Fruit fly (Drosophila melanogaster) whole organism, embryonic: Measurements from ENCODE around the gene Cchl.
A peak's percentile ranks its signal among the peaks of the same experiment; 100 is the strongest.

ENCODE experiments used
- Abd-B ChIP-seq: fragments of 200-800 bp; sonication (Bioruptor generic); optimal IDR thresholded peaks from 2 replicates; lab custom pipeline; 2018; ENCODE audit warnings: missing biosample characterization, mild to moderate bottlenecking, missing genetic modification characterization, moderate library complexity
- Atf3 ChIP-seq: fragments of 200-800 bp; sonication (Bioruptor generic); optimal IDR thresholded peaks from 3 replicates; lab custom pipeline; 2016; ENCODE audit warnings: missing biosample characterization, missing genetic modification characterization
- CG1024 ChIP-seq: fragments of 200-800 bp; sonication (Bioruptor generic); IDR thresholded peaks from 2 replicates; pipeline ENCODE4 v1.3.6; 2022; ENCODE audit warnings: missing biosample characterization, missing genetic modification characterization
- CG11398 ChIP-seq: fragments of 200-800 bp; sonication (Bioruptor generic); optimal IDR thresholded peaks from 2 replicates; lab custom pipeline; 2016; ENCODE audit warnings: missing biosample characterization, missing genetic modification characterization
- CG11504 ChIP-seq: fragments of 200-800 bp; sonication (Bioruptor generic); optimal IDR thresholded peaks from 3 replicates; lab custom pipeline; 2019; ENCODE audit warnings: missing biosample characterization, mild to moderate bottlenecking, missing genetic modification characterization, moderate library complexity
- CG12104 ChIP-seq: fragments of 200-800 bp; sonication (Bioruptor generic); optimal IDR thresholded peaks from 3 replicates; lab custom pipeline; 2016; ENCODE audit warnings: missing biosample characterization, missing genetic modification characterization
- CG13123 ChIP-seq: fragments of 200-800 bp; sonication (Bioruptor generic); optimal IDR thresholded peaks from 2 replicates; lab custom pipeline; 2016; ENCODE audit warnings: missing biosample characterization, missing genetic modification characterization
- CG13296 ChIP-seq: fragments of 200-800 bp; sonication (Bioruptor generic); optimal IDR thresholded peaks from 3 replicates; lab custom pipeline; 2018; ENCODE audit warnings: missing biosample characterization, mild to moderate bottlenecking, missing genetic modification characterization
- CG15269 ChIP-seq: fragments of 200-800 bp; sonication (Bioruptor generic); optimal IDR thresholded peaks from 2 replicates; lab custom pipeline; 2018; ENCODE audit warnings: missing biosample characterization, mild to moderate bottlenecking, missing genetic modification characterization, moderate library complexity
- CG15479 ChIP-seq: fragments of 200-800 bp; sonication (Bioruptor generic); optimal IDR thresholded peaks from 3 replicates; lab custom pipeline; 2019; ENCODE audit warnings: missing biosample characterization, mild to moderate bottlenecking, missing genetic modification characterization, moderate library complexity
- CG15696 ChIP-seq: fragments of 200-800 bp; sonication (Bioruptor generic); optimal IDR thresholded peaks from 2 replicates; lab custom pipeline; 2019; ENCODE audit warnings: missing biosample characterization, mild to moderate bottlenecking, missing genetic modification characterization, moderate library complexity
- CG2120 ChIP-seq: fragments of 200-800 bp; sonication (Bioruptor generic); optimal IDR thresholded peaks from 3 replicates; lab custom pipeline; 2016; ENCODE audit warnings: missing biosample characterization, missing genetic modification characterization
- CG2199 ChIP-seq: fragments of 200-800 bp; sonication (Bioruptor generic); IDR thresholded peaks from 3 replicates; pipeline ENCODE4 v1.3.6; 2022; ENCODE audit warnings: missing biosample characterization, missing genetic modification characterization
- CG2678 ChIP-seq: fragments of 200-800 bp; sonication (Bioruptor generic); optimal IDR thresholded peaks from 3 replicates; lab custom pipeline; 2019; ENCODE audit warnings: missing biosample characterization, mild to moderate bottlenecking, missing genetic modification characterization, moderate library complexity
- CG3065 ChIP-seq: fragments of 200-800 bp; sonication (Bioruptor generic); optimal IDR thresholded peaks from 2 replicates; lab custom pipeline; 2016; ENCODE audit warnings: missing biosample characterization, missing genetic modification characterization
- CG31441 ChIP-seq: fragments of 200-800 bp; sonication (Bioruptor generic); IDR thresholded peaks from 2 replicates; pipeline ENCODE4 v1.3.6; 2022; ENCODE audit warnings: missing biosample characterization, missing genetic modification characterization
- CG4282 ChIP-seq: fragments of 200-800 bp; sonication (Bioruptor generic); optimal IDR thresholded peaks from 2 replicates; lab custom pipeline; 2016; ENCODE audit warnings: missing biosample characterization, missing genetic modification characterization
- CG4707 ChIP-seq: fragments of 200-800 bp; sonication (Bioruptor generic); optimal IDR thresholded peaks from 2 replicates; lab custom pipeline; 2018; ENCODE audit warnings: missing biosample characterization, mild to moderate bottlenecking, missing genetic modification characterization, moderate library complexity
- CG5953 ChIP-seq: fragments of 200-800 bp; sonication (Bioruptor generic); IDR thresholded peaks from 2 replicates; pipeline ENCODE4 v1.3.6; 2022; ENCODE audit warnings: missing biosample characterization, missing genetic modification characterization
- CG6175 ChIP-seq: fragments of 200-800 bp; sonication (Bioruptor generic); IDR thresholded peaks from 3 replicates; pipeline ENCODE4 v1.3.6; 2022; ENCODE audit warnings: missing biosample characterization, missing genetic modification characterization
- CHES-1-like ChIP-seq: fragments of 200-800 bp; sonication (Bioruptor generic); optimal IDR thresholded peaks from 2 replicates; lab custom pipeline; 2016; ENCODE audit warnings: missing biosample characterization, missing genetic modification characterization
- CTCF ChIP-seq: fragments of 200-800 bp; sonication (Bioruptor generic); optimal IDR thresholded peaks from 2 replicates; lab custom pipeline; 2017; ENCODE audit warnings: missing biosample characterization, mild to moderate bottlenecking, missing genetic modification characterization, moderate library complexity
- CoRest ChIP-seq: fragments of 200-800 bp; sonication (Bioruptor generic); optimal IDR thresholded peaks from 3 replicates; lab custom pipeline; 2018; ENCODE audit warnings: missing biosample characterization, mild to moderate bottlenecking, missing genetic modification characterization, moderate library complexity
- Ets97D ChIP-seq: fragments of 200-800 bp; sonication (Bioruptor generic); optimal IDR thresholded peaks from 3 replicates; lab custom pipeline; 2016; ENCODE audit warnings: missing biosample characterization, missing genetic modification characterization
- MBD-R2 ChIP-seq: fragments of 200-800 bp; sonication (Bioruptor generic); IDR thresholded peaks from 2 replicates; pipeline ENCODE4 v1.3.6; 2022; ENCODE audit warnings: missing biosample characterization, missing genetic modification characterization
- MTF-1 ChIP-seq: fragments of 200-800 bp; sonication (Bioruptor generic); optimal IDR thresholded peaks from 2 replicates; lab custom pipeline; 2018; ENCODE audit warnings: missing biosample characterization, mild to moderate bottlenecking, missing genetic modification characterization, borderline replicate concordance
- Nf-YC ChIP-seq: fragments of 200-800 bp; optimal IDR thresholded peaks from 3 replicates; lab custom pipeline; 2019; ENCODE audit warnings: missing biosample characterization, mild to moderate bottlenecking, missing genetic modification characterization, moderate library complexity
- Oli ChIP-seq: fragments of 200-800 bp; sonication (Bioruptor generic); optimal IDR thresholded peaks from 2 replicates; lab custom pipeline; 2018; ENCODE audit warnings: missing biosample characterization, mild to moderate bottlenecking, missing genetic modification characterization, moderate library complexity
- Optix ChIP-seq: fragments of 200-800 bp; sonication (Bioruptor generic); IDR thresholded peaks from 3 replicates; pipeline ENCODE4 v1.3.6; 2022; ENCODE audit warnings: missing biosample characterization, missing genetic modification characterization
- ash1 ChIP-seq: fragments of 200-800 bp; sonication (Bioruptor generic); optimal IDR thresholded peaks from 2 replicates; lab custom pipeline; 2018; ENCODE audit warnings: missing biosample characterization, mild to moderate bottlenecking, missing genetic modification characterization
- bab2 ChIP-seq: fragments of 200-800 bp; sonication (Bioruptor generic); optimal IDR thresholded peaks from 2 replicates; lab custom pipeline; 2016; ENCODE audit warnings: missing biosample characterization, missing genetic modification characterization
- chm ChIP-seq: fragments of 200-800 bp; sonication (Bioruptor generic); IDR thresholded peaks from 2 replicates; pipeline ENCODE4 v1.3.6; 2022; ENCODE audit warnings: missing biosample characterization, missing genetic modification characterization
- eve ChIP-seq, 2 experiments: fragments of >200 bp; optimal IDR thresholded peaks; 2 replicates each; lab custom pipeline; 2017; ENCODE audit warnings: missing biosample characterization in 2 of 2, missing genetic modification characterization in 2 of 2
- gem ChIP-seq: fragments of 200-800 bp; sonication (Bioruptor generic); optimal IDR thresholded peaks from 2 replicates; lab custom pipeline; 2019; ENCODE audit warnings: missing biosample characterization, mild to moderate bottlenecking, missing genetic modification characterization, moderate library complexity
- gsb-n ChIP-seq: fragments of 200-800 bp; sonication (Bioruptor generic); optimal IDR thresholded peaks from 3 replicates; lab custom pipeline; 2018; ENCODE audit warnings: missing biosample characterization, mild to moderate bottlenecking, missing genetic modification characterization
- lab ChIP-seq: fragments of 200-800 bp; sonication (Bioruptor generic); optimal IDR thresholded peaks from 3 replicates; lab custom pipeline; 2017; ENCODE audit warnings: missing biosample characterization, missing genetic modification characterization, mild to moderate bottlenecking, moderate library complexity, missing genetic modification reagents
- lilli ChIP-seq: fragments of 200-800 bp; sonication (Bioruptor generic); optimal IDR thresholded peaks from 3 replicates; lab custom pipeline; 2016; ENCODE audit warnings: missing biosample characterization, missing genetic modification characterization
- onecut ChIP-seq: fragments of 200-800 bp; sonication (Bioruptor generic); IDR thresholded peaks from 2 replicates; pipeline ENCODE4 v1.3.6; 2022; ENCODE audit warnings: missing biosample characterization, missing genetic modification characterization
- peb ChIP-seq: fragments of 200-800 bp; sonication (Bioruptor generic); IDR thresholded peaks from 2 replicates; pipeline ENCODE4 v1.3.6; 2022; ENCODE audit warnings: missing biosample characterization, missing genetic modification characterization
- sens ChIP-seq: fragments of 200-800 bp; sonication (Bioruptor generic); peaks from one replicate; lab custom pipeline; 2016; ENCODE audit warnings: missing biosample characterization, missing genetic modification characterization
- sisA ChIP-seq: fragments of 200-800 bp; sonication (Bioruptor generic); IDR thresholded peaks from 2 replicates; pipeline ENCODE4 v1.3.6; 2022; ENCODE audit warnings: missing biosample characterization, missing genetic modification characterization
- slou ChIP-seq: fragments of 200-800 bp; sonication (Bioruptor generic); optimal IDR thresholded peaks from 3 replicates; lab custom pipeline; 2016; ENCODE audit warnings: missing biosample characterization, missing genetic modification characterization
- sr ChIP-seq: fragments of 200-800 bp; sonication (Bioruptor generic); IDR thresholded peaks from 3 replicates; pipeline ENCODE4 v1.3.6; 2022; ENCODE audit warnings: missing biosample characterization, missing genetic modification characterization
- sug ChIP-seq: fragments of 200-800 bp; optimal IDR thresholded peaks from 2 replicates; lab custom pipeline; 2019; ENCODE audit warnings: missing biosample characterization, mild to moderate bottlenecking, missing genetic modification characterization, moderate library complexity
- tll ChIP-seq, 2 experiments: fragments of 200-800 bp in 1 of 2; fragments of >200 bp in 1 of 2; sonication (Bioruptor generic) in 1 of 2; optimal IDR thresholded peaks; 2 replicates each; lab custom pipeline; 2017 to 2019; ENCODE audit warnings: missing biosample characterization in 2 of 2, missing genetic modification characterization in 2 of 2, mild to moderate bottlenecking in 1 of 2, moderate library complexity in 1 of 2
- twi ChIP-seq: fragments of 200-800 bp; optimal IDR thresholded peaks from 2 replicates; lab custom pipeline; 2019; ENCODE audit warnings: missing biosample characterization, mild to moderate bottlenecking, missing genetic modification characterization, moderate library complexity
- vvl ChIP-seq: fragments of 200-800 bp; sonication (Bioruptor generic); IDR thresholded peaks from 2 replicates; pipeline ENCODE4 v1.3.6; 2022; ENCODE audit warnings: missing biosample characterization, missing genetic modification characterization

The Cchl gene

DNA sequence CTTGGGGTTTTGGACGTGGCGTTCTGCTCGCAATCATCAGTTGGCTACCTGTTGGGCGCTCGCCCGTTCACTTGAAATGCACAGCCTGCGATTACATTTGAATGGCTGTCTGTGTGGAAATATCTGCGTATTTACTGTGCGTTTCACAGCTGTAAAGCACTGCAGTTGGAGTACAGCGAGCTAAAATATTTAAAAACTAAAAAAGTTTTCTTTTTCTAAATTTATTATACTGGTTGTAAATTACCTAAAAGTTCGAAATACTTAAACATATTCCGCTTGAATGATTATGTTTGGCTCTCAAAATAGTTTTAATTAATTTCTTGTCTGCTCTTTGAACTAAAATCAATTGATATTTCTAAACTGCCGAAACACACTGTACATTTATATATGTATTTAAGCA lies 19.0 kb upstream of the Cchl start (continued):
- no peak for TF ChIP-seq sisA (GFP tag; lab: Robert Waterston, UW)
- TF ChIP-seq MBD-R2 (GFP tag; lab: Robert Waterston, UW) = no peak
- no peak for TF ChIP-seq CG11398
- no peak for TF ChIP-seq Ets97D (GFP tag; lab: Kevin White, UChicago)
- peak; percentile 27 for TF ChIP-seq gem (tag; lab: Kevin White, UChicago)
- TF ChIP-seq lilli (GFP tag; lab: Kevin White, UChicago) = peak; percentile 10
- TF ChIP-seq CG1024 = no peak
- peak; percentile 6 for TF ChIP-seq Oli (tag; lab: Kevin White, UChicago)
- no peak for TF ChIP-seq CG4282
- no peak for TF ChIP-seq MTF-1 (GFP tag; lab: Kevin White, UChicago)
- TF ChIP-seq vvl (GFP tag; lab: Robert Waterston, UW) = 0 out of 2 replicates have a peak, but pooled peaks have one; percentile 6
- TF ChIP-seq CoRest (tag; lab: Kevin White, UChicago) = peak; percentile 6
- no peak for TF ChIP-seq eve (GFP tag; optimal IDR thresholded peaks at IDR 0.05; lab: Kevin White, UChicago)
- peak; percentile 12 for TF ChIP-seq CG2678
- no peak for TF ChIP-seq peb (GFP tag; lab: Robert Waterston, UW)
- TF ChIP-seq gsb-n (tag; lab: Kevin White, UChicago) = no peak
- TF ChIP-seq Optix = no peak
- TF ChIP-seq Nf-YC (tag; lab: Kevin White, UChicago) = no peak
- TF ChIP-seq CG11504 (tag; lab: Kevin White, UChicago) = peak; percentile 32
- no peak for TF ChIP-seq CG31441 (GFP tag; lab: Robert Waterston, UW)
- TF ChIP-seq CG15269 (tag; lab: Kevin White, UChicago) = peak; percentile 25
- no peak for TF ChIP-seq sug (tag; lab: Kevin White, UChicago)
- no peak for TF ChIP-seq Abd-B (GFP tag; lab: Kevin White, UChicago)
- TF ChIP-seq CG2120 (GFP tag; lab: Kevin White, UChicago) = no peak
- no peak for TF ChIP-seq CG15696 (tag; lab: Kevin White, UChicago)
- no peak for TF ChIP-seq Atf3 (GFP tag; lab: Kevin White, UChicago)
- no peak for TF ChIP-seq lab (GFP tag; lab: Kevin White, UChicago)
- TF ChIP-seq ash1 = no peak
- no peak for TF ChIP-seq CG6175
- TF ChIP-seq CHES-1-like (GFP tag; lab: Kevin White, UChicago) = no peak
- no peak for TF ChIP-seq CG4707 (GFP tag; lab: Kevin White, UChicago)
- TF ChIP-seq CG13296 (GFP tag; lab: Kevin White, UChicago) = no peak
- TF ChIP-seq CTCF = no peak
- no peak for TF ChIP-seq onecut

DNA sequence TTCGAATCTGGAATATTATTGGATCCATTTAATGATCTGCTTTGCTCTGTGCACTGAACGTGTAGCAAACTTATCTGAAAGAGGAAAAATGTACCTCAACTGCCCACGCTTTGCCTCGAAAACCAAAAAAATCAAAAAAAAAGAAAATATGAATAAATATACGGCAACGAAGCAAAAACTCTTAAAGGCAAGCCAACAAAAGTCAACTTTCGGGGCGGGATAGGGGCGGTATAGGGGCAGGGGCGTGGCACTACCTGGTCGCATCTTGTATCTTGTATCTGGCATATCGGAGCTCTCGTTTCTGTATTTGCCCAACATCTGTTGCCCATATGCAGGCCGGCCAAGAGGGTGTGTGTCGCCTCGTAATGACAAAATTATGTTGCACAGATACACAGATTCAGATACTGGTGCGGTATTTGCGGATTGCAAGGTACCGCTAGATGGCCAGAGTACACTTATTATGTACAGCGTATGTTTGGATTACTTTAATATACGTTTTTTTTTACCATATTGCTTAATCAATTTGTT lies 17.2 kb upstream of the Cchl start:
- TF ChIP-seq CG13123 = no peak
- 0 out of 2 replicates have a peak, but pooled peaks have one; percentile 11 for TF ChIP-seq vvl (GFP tag; lab: Robert Waterston, UW)
- peak; percentile 32 for TF ChIP-seq sens (GFP tag; lab: Kevin White, UChicago)
- TF ChIP-seq bab2 = no peak
- TF ChIP-seq CG2199 (GFP tag; lab: Robert Waterston, UW) = 0 out of 3 replicates have a peak, but pooled peaks have one; percentile 36
- TF ChIP-seq CG15479 (GFP tag; lab: Kevin White, UChicago) = peak; percentile 29
- peak; percentile 49; the same call in 1 of the 3 replicates for TF ChIP-seq sr (GFP tag; lab: Robert Waterston, UW)
- peak; percentile 30 for TF ChIP-seq CG3065 (GFP tag; lab: Kevin White, UChicago)
- no peak for TF ChIP-seq CTCF
- no peak for TF ChIP-seq CG12104 (GFP tag; lab: Kevin White, UChicago)
- TF ChIP-seq tll (GFP tag; optimal IDR thresholded peaks at IDR 0.05; lab: Kevin White, UChicago) = peak in 1 of 2 experiments; percentile 94
- no peak for TF ChIP-seq CG11504 (tag; lab: Kevin White, UChicago)
- TF ChIP-seq CG5953 (GFP tag; lab: Robert Waterston, UW) = no peak
- TF ChIP-seq chm (GFP tag; lab: Robert Waterston, UW) = 0 out of 2 replicates have a peak, but pooled peaks have one; percentile 12
- TF ChIP-seq twi (tag; lab: Kevin White, UChicago) = peak; percentile 99
- TF ChIP-seq slou (GFP tag; lab: Kevin White, UChicago) = no peak
